Fruit fly (Drosophila melanogaster) whole organism, prepupa: ENCODE data around the gene Saf-B.

Experiments
- Blimp-1 ChIP-seq: fragments of 200-800 bp; sonication (Bioruptor generic); optimal IDR thresholded peaks from 3 replicates; lab custom pipeline; 2017; ENCODE audit warnings: missing biosample characterization, missing genetic modification characterization, mild to moderate bottlenecking, moderate library complexity, missing genetic modification reagents
- CG10631 ChIP-seq: fragments of 200-800 bp; sonication (Bioruptor generic); optimal IDR thresholded peaks from 2 replicates; lab custom pipeline; 2016; ENCODE audit warnings: missing biosample characterization, missing genetic modification characterization
- CG10669 ChIP-seq: fragments of 200-800 bp; sonication (Bioruptor generic); optimal IDR thresholded peaks from 3 replicates; lab custom pipeline; 2018; ENCODE audit warnings: missing biosample characterization, mild to moderate bottlenecking, missing genetic modification characterization, moderate library complexity
- CG11902 ChIP-seq: fragments of 200-800 bp; sonication (Bioruptor generic); optimal IDR thresholded peaks from 3 replicates; lab custom pipeline; 2016; ENCODE audit warnings: missing biosample characterization, missing genetic modification characterization
- CG15336 ChIP-seq: fragments of 200-800 bp; sonication (Bioruptor generic); IDR thresholded peaks from 2 replicates; pipeline ENCODE4 v1.3.6; 2022; ENCODE audit warnings: missing biosample characterization, missing genetic modification characterization
- CG1621 ChIP-seq: fragments of 200-800 bp; sonication (Bioruptor generic); optimal IDR thresholded peaks from 3 replicates; lab custom pipeline; 2018; ENCODE audit warnings: missing biosample characterization, mild to moderate bottlenecking, missing genetic modification characterization
- CG16779 ChIP-seq: fragments of 200-800 bp; sonication (Bioruptor generic); optimal IDR thresholded peaks from 3 replicates; lab custom pipeline; 2017; ENCODE audit warnings: missing biosample characterization, mild to moderate bottlenecking, missing genetic modification characterization
- CG3032 ChIP-seq: fragments of 200-800 bp; optimal IDR thresholded peaks from 2 replicates; lab custom pipeline; 2019; ENCODE audit warnings: missing biosample characterization, mild to moderate bottlenecking, missing genetic modification characterization, moderate library complexity
- CG31627 ChIP-seq: fragments of 200-800 bp; sonication (Bioruptor generic); optimal IDR thresholded peaks from 3 replicates; lab custom pipeline; 2016; ENCODE audit warnings: missing biosample characterization, missing genetic modification characterization
- CG34406 ChIP-seq: fragments of 200-800 bp; sonication (Bioruptor generic); optimal IDR thresholded peaks from 3 replicates; lab custom pipeline; 2016; ENCODE audit warnings: missing biosample characterization, missing genetic modification characterization
- CG3919 ChIP-seq: fragments of 200-800 bp; sonication (Bioruptor generic); optimal IDR thresholded peaks from 3 replicates; lab custom pipeline; 2016; ENCODE audit warnings: missing biosample characterization, missing genetic modification characterization
- CG6276 ChIP-seq: fragments of 200-800 bp; sonication (Bioruptor generic); optimal IDR thresholded peaks from 2 replicates; lab custom pipeline; 2017; ENCODE audit warnings: missing biosample characterization, mild to moderate bottlenecking, missing genetic modification characterization
- CG6792 ChIP-seq: fragments of 200-800 bp; sonication (Bioruptor generic); optimal IDR thresholded peaks from 3 replicates; lab custom pipeline; 2016; ENCODE audit warnings: missing biosample characterization, missing genetic modification characterization
- CG6808 ChIP-seq: fragments of 200-800 bp; sonication (Bioruptor generic); optimal IDR thresholded peaks from 3 replicates; lab custom pipeline; 2017; ENCODE audit warnings: missing biosample characterization, missing genetic modification characterization, mild to moderate bottlenecking, moderate library complexity, missing genetic modification reagents
- CG6854 ChIP-seq: fragments of 200-800 bp; sonication (Bioruptor generic); optimal IDR thresholded peaks from 2 replicates; lab custom pipeline; 2017; ENCODE audit warnings: missing biosample characterization, mild to moderate bottlenecking, missing genetic modification characterization
- CG7368 ChIP-seq: fragments of 200-800 bp; sonication (Bioruptor generic); optimal IDR thresholded peaks from 3 replicates; lab custom pipeline; 2016; ENCODE audit warnings: missing biosample characterization, missing genetic modification characterization
- CG8119 ChIP-seq: fragments of 200-800 bp; sonication (Bioruptor generic); IDR thresholded peaks from 3 replicates; pipeline ENCODE4 v1.3.6; 2022; ENCODE audit warnings: missing biosample characterization, missing genetic modification characterization
- CG8632 ChIP-seq: fragments of 200-800 bp; sonication (Bioruptor generic); optimal IDR thresholded peaks from 3 replicates; lab custom pipeline; 2016; ENCODE audit warnings: missing biosample characterization, missing genetic modification characterization
- CG9139 ChIP-seq: fragments of 200-800 bp; sonication (Bioruptor generic); optimal IDR thresholded peaks from 3 replicates; lab custom pipeline; 2017; ENCODE audit warnings: missing biosample characterization, mild to moderate bottlenecking, missing genetic modification characterization
- Eip75B ChIP-seq: fragments of 200-800 bp; sonication (Bioruptor generic); optimal IDR thresholded peaks from 3 replicates; lab custom pipeline; 2016; ENCODE audit warnings: missing biosample characterization, missing genetic modification characterization
- Eip78C ChIP-seq: fragments of 200-800 bp; sonication (Bioruptor generic); peaks from one replicate; lab custom pipeline; 2016; ENCODE audit warnings: missing biosample characterization, missing genetic modification characterization
- Eip93F ChIP-seq: fragments of 200-800 bp; sonication (Bioruptor generic); optimal IDR thresholded peaks from 2 replicates; lab custom pipeline; 2016; ENCODE audit warnings: missing biosample characterization, mild to moderate bottlenecking, missing genetic modification characterization
- Ets21C ChIP-seq: fragments of 200-800 bp; sonication (Bioruptor generic); optimal IDR thresholded peaks from 3 replicates; lab custom pipeline; 2016; ENCODE audit warnings: missing biosample characterization, missing genetic modification characterization
- Gug ChIP-seq: fragments of 200-800 bp; sonication (Bioruptor generic); IDR thresholded peaks from 2 replicates; pipeline ENCODE4 v1.3.6; 2022; ENCODE audit warnings: missing biosample characterization, missing genetic modification characterization
- Lpt ChIP-seq: fragments of 200-800 bp; sonication (Bioruptor generic); optimal IDR thresholded peaks from 3 replicates; lab custom pipeline; 2016; ENCODE audit warnings: missing biosample characterization, missing genetic modification characterization
- Smox ChIP-seq: fragments of 200-800 bp; sonication (Bioruptor generic); optimal IDR thresholded peaks from 3 replicates; lab custom pipeline; 2016; ENCODE audit warnings: missing biosample characterization, missing genetic modification characterization
- Sox14 ChIP-seq: fragments of 200-800 bp; sonication (Bioruptor generic); optimal IDR thresholded peaks from 3 replicates; lab custom pipeline; 2016; ENCODE audit warnings: missing biosample characterization, missing genetic modification characterization
- Sox15 ChIP-seq: fragments of 200-800 bp; sonication (Bioruptor generic); optimal IDR thresholded peaks from 3 replicates; lab custom pipeline; 2016; ENCODE audit warnings: missing biosample characterization, missing genetic modification characterization
- achi ChIP-seq: fragments of 200-800 bp; sonication (Bioruptor generic); optimal IDR thresholded peaks from 3 replicates; lab custom pipeline; 2016; ENCODE audit warnings: missing biosample characterization, missing genetic modification characterization
- acj6 ChIP-seq: fragments of 200-800 bp; sonication (Bioruptor generic); optimal IDR thresholded peaks from 3 replicates; lab custom pipeline; 2016; ENCODE audit warnings: missing biosample characterization, missing genetic modification characterization
- cyc ChIP-seq: fragments of 200-800 bp; sonication (Bioruptor generic); optimal IDR thresholded peaks from 3 replicates; lab custom pipeline; 2016; ENCODE audit warnings: missing biosample characterization, missing genetic modification characterization
- dac ChIP-seq: fragments of 200-800 bp; sonication (Bioruptor generic); optimal IDR thresholded peaks from 2 replicates; lab custom pipeline; 2017; ENCODE audit warnings: missing biosample characterization, mild to moderate bottlenecking, missing genetic modification characterization
- eg ChIP-seq: fragments of 200-800 bp; sonication (Bioruptor generic); IDR thresholded peaks from 3 replicates; pipeline ENCODE4 v1.3.6; 2022; ENCODE audit warnings: missing biosample characterization, missing genetic modification characterization
- esn ChIP-seq: fragments of 200-800 bp; sonication (Bioruptor generic); optimal IDR thresholded peaks from 2 replicates; lab custom pipeline; 2016; ENCODE audit warnings: missing biosample characterization, mild to moderate bottlenecking, missing genetic modification characterization, moderate library complexity
- fd59A ChIP-seq: fragments of 200-800 bp; sonication (Bioruptor generic); optimal IDR thresholded peaks from 2 replicates; lab custom pipeline; 2017; ENCODE audit warnings: missing biosample characterization, mild to moderate bottlenecking, missing genetic modification characterization, missing genetic modification reagents
- fd85E ChIP-seq: fragments of 200-800 bp; sonication (Bioruptor generic); optimal IDR thresholded peaks from 3 replicates; lab custom pipeline; 2016; ENCODE audit warnings: missing biosample characterization, missing genetic modification characterization
- fkh ChIP-seq: fragments of 200-800 bp; sonication (Bioruptor generic); optimal IDR thresholded peaks from 3 replicates; lab custom pipeline; 2017; ENCODE audit warnings: missing biosample characterization, mild to moderate bottlenecking, missing genetic modification characterization, moderate library complexity
- net ChIP-seq: fragments of 200-800 bp; sonication (Bioruptor generic); optimal IDR thresholded peaks from 3 replicates; lab custom pipeline; 2016; ENCODE audit warnings: missing biosample characterization, missing genetic modification characterization
- salr ChIP-seq, 2 experiments: fragments of 200-800 bp; sonication (Bioruptor generic); optimal IDR thresholded peaks; 3 replicates each; lab custom pipeline; 2016 to 2018; ENCODE audit warnings: missing biosample characterization in 2 of 2, missing genetic modification characterization in 2 of 2, mild to moderate bottlenecking in 1 of 2
- spab ChIP-seq: fragments of 200-800 bp; sonication (Bioruptor generic); optimal IDR thresholded peaks from 2 replicates; lab custom pipeline; 2017; ENCODE audit warnings: missing biosample characterization, mild to moderate bottlenecking, missing genetic modification characterization, missing genetic modification reagents
- topi ChIP-seq: fragments of 200-800 bp; sonication (Bioruptor generic); optimal IDR thresholded peaks from 3 replicates; lab custom pipeline; 2016; ENCODE audit warnings: missing biosample characterization, missing genetic modification characterization
- vri ChIP-seq: fragments of 200-800 bp; sonication (Bioruptor generic); optimal IDR thresholded peaks from 3 replicates; lab custom pipeline; 2016; ENCODE audit warnings: missing biosample characterization, mild to moderate bottlenecking, missing genetic modification characterization

The Saf-B gene

DNA sequence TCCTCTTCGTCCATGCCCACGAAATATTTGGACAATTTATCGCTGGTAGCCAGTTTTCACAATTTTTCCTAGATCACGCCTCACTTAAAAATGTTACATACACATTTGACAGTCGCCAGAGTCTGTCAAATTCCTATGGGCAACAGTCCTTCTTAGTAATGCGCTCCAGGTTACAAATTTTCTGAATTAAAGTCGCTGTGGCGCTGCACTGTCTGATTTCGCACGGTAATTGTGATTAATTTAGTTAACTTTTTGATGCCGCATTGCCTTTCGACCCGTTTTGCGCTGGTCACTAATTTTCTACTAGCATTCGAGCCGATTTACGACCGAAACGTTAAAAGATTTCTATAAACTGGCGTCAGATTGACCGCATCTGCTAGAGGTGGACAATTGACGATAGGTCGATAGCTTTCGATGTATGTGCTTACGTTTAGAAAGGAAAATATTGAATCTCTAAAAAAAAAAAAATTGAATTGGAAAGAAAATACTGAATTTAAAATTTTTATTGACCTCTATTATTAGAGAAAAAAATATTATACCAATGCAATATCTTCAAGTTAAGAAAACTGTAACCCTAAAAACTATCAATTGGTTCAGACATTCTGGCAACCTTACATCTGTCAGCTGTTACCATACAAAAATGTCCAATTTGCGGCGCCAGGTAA, 3.5 kb upstream of the Saf-B start, which contains the start of the genes lili and CG34150 (continued):
- TF ChIP-seq esn (GFP tag; lab: Kevin White, UChicago): peak; percentile 78
- TF ChIP-seq acj6: no peak
- no peak for TF ChIP-seq Lpt (GFP tag; lab: Kevin White, UChicago)
- no peak for TF ChIP-seq CG3919 (GFP tag; lab: Kevin White, UChicago)
- TF ChIP-seq eg: peak; percentile 53; the same call in 1 of the 3 replicates
- peak; percentile 64 for TF ChIP-seq topi (GFP tag; lab: Kevin White, UChicago)
- peak; percentile 90 for TF ChIP-seq Eip78C
- no peak for TF ChIP-seq spab (GFP tag; lab: Kevin White, UChicago)
- TF ChIP-seq CG16779: no peak
- peak; percentile 82 for TF ChIP-seq achi (GFP tag; lab: Kevin White, UChicago)
- peak; percentile 31; the same call in 1 of the 3 replicates for TF ChIP-seq CG8119 (GFP tag; lab: Robert Waterston, UW)
- TF ChIP-seq CG31627: peak; percentile 83
- TF ChIP-seq Blimp-1 (GFP tag; lab: Kevin White, UChicago): no peak
- TF ChIP-seq net: no peak
- TF ChIP-seq cyc: peak; percentile 74
- TF ChIP-seq CG6808 (GFP tag; lab: Kevin White, UChicago): no peak
- TF ChIP-seq CG8632 (GFP tag; lab: Kevin White, UChicago): no peak
- no peak for TF ChIP-seq Sox14 (GFP tag; lab: Kevin White, UChicago)
- peak; percentile 20 for TF ChIP-seq Eip93F (GFP tag; lab: Kevin White, UChicago)
- TF ChIP-seq CG15336: peak; percentile 32; the same call in 1 of the 2 replicates
- TF ChIP-seq CG9139 (GFP tag; lab: Kevin White, UChicago): no peak
- TF ChIP-seq CG1621 (tag; lab: Kevin White, UChicago): no peak
- peak; percentile 28 for TF ChIP-seq CG11902
- TF ChIP-seq Ets21C: no peak
- no peak for TF ChIP-seq Eip75B
- TF ChIP-seq CG10631: no peak
- no peak for TF ChIP-seq CG6276 (GFP tag; lab: Kevin White, UChicago)
- TF ChIP-seq CG7368 (GFP tag; lab: Kevin White, UChicago): peak; percentile 40
- TF ChIP-seq Gug (GFP tag; lab: Robert Waterston, UW): 0 out of 2 replicates have a peak, but pooled peaks have one; percentile 36
- TF ChIP-seq CG6792 (GFP tag; lab: Kevin White, UChicago): peak; percentile 33
- no peak for TF ChIP-seq fkh (GFP tag; lab: Kevin White, UChicago)
- TF ChIP-seq CG6854: peak; percentile 53
- no peak for TF ChIP-seq salr (GFP tag; optimal IDR thresholded peaks at IDR 0.05; lab: Kevin White, UChicago)

DNA sequence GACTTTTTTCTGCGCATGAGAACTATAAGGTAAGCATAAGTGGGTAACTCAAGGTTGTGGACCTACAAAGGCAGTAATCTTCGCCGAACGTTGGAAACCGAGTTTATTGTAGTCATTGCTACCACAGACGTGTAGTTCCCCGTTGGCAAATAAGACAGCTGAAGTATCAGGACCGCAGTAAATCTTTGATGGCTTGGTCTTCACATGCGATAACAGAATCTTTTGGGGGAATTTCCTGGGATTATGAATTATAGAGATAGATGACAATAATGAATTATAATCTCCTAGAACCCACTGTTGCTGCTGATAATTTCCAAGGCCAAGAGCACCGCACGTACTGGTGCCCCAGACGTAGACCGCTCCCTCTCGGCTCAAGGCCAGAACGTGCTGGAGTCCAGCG, 5.8 kb downstream of the Saf-B start:
- TF ChIP-seq CG9139 (GFP tag; lab: Kevin White, UChicago) (no peak), cyc (no peak), net (no peak), CG16779 (no peak), CG15336 (no peak), fd85E (GFP tag; lab: Kevin White, UChicago) (no peak), dac (GFP tag; lab: Kevin White, UChicago) (no peak), CG1621 (tag; lab: Kevin White, UChicago) (no peak), fd59A (GFP tag; lab: Kevin White, UChicago) (no peak), Ets21C (no peak), vri (GFP tag; lab: Kevin White, UChicago) (no peak)

DNA sequence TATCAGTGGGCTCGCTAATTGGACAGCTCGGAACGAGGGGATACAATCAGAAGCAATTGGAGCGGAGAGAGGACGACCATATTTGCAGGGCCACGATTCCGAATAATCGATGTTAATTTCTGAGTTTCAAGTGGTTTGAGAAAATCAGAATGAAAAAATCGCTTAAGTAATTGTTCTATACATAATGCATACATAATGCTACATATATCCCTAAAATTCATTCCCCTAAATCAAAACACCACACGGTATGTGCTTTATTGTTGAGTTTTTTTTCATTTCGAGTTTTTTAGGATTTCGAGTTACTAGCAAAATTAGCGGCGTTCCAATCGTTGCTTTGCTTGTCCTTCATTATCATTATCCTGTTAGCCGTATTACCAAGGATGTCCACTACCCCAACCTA, 8.3 kb downstream of the Saf-B start, which contains the start of gene niki:
TSS of gene niki (minus strand) at position 101 of the 400 bp plus-strand sequence.
- no peak for TF ChIP-seq spab (GFP tag; lab: Kevin White, UChicago)
- no peak for TF ChIP-seq Sox15 (GFP tag; lab: Kevin White, UChicago)
- no peak for TF ChIP-seq fd59A (GFP tag; lab: Kevin White, UChicago)
- no peak for TF ChIP-seq Lpt (GFP tag; lab: Kevin White, UChicago)
- no peak for TF ChIP-seq Eip78C
- TF ChIP-seq salr (GFP tag; optimal IDR thresholded peaks at IDR 0.05; lab: Kevin White, UChicago): no peak
- no peak for TF ChIP-seq CG10631
- no peak for TF ChIP-seq CG34406 (GFP tag; lab: Kevin White, UChicago)
- TF ChIP-seq Smox (GFP tag; lab: Kevin White, UChicago): no peak
- TF ChIP-seq CG3032 (tag; lab: Kevin White, UChicago): no peak
- no peak for TF ChIP-seq acj6
- no peak for TF ChIP-seq CG10669 (GFP tag; lab: Kevin White, UChicago)
- no peak for TF ChIP-seq CG15336
